Worm (Caenorhabditis elegans) whole organism, L4/young adult: Measurements from ENCODE around the gene M7.8.

Experiments
- W03F9.2 ChIP-seq: fragments of 150-350 bp; optimal IDR thresholded peaks from 2 replicates; lab custom pipeline; 2014; ENCODE audit warnings: missing biosample characterization, missing genetic modification characterization
- dao-5 ChIP-seq: sonication (generic microtip); optimal IDR thresholded peaks from 2 replicates; lab custom pipeline; 2016; ENCODE audit warnings: missing genotype, missing genetic modification characterization, moderate library complexity, missing compliant biosample characterization
- him-1 ChIP-seq: sonication (generic microtip); optimal IDR thresholded peaks from 2 replicates; lab custom pipeline; 2016; ENCODE audit warnings: missing genotype, missing genetic modification reagents, missing genetic modification characterization, missing compliant biosample characterization

M7.8 gene

ce11 chrIV:11094974-11095373, at the start of gene M7.8:
Gene M7.8, minus strand, starts transcription at chrIV:11095085.
- TF ChIP-seq him-1 (tag; lab: Kevin White, UChicago) (no peak), dao-5 (tag; lab: Kevin White, UChicago) (no peak), W03F9.2 (tag; lab: Kevin White, UChicago) (no peak)

DNA sequence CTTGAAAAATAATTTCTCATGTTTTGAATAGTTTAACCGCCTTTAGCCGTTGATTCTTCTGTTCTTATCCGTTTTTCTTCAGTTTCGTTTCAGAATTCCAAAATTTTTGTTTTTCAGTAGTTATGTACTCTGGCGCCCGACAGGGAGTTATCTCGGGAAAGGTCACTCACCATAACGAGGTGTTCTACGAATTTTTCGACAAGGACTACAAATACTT, 48.3 kb upstream of the M7.8 start, which contains the start of gene F01G4.4:
Gene F01G4.4 (plus strand): TSS at position 118 of the 217 bp plus-strand sequence.
- TF ChIP-seq W03F9.2 (tag; lab: Kevin White, UChicago) (no peak), him-1 (tag; lab: Kevin White, UChicago) (no peak)

- TF ChIP-seq him-1 (tag; lab: Kevin White, UChicago) (no peak), dao-5 (tag; lab: Kevin White, UChicago) (no peak), W03F9.2 (tag; lab: Kevin White, UChicago) (peak; percentile 14)
Observed at ce11 chrIV:11142314-11143227, 47.7 kb upstream of the M7.8 start, which contains the start of gene skih-2. Gene skih-2, minus strand, starts transcription at chrIV:11142364.

DNA sequence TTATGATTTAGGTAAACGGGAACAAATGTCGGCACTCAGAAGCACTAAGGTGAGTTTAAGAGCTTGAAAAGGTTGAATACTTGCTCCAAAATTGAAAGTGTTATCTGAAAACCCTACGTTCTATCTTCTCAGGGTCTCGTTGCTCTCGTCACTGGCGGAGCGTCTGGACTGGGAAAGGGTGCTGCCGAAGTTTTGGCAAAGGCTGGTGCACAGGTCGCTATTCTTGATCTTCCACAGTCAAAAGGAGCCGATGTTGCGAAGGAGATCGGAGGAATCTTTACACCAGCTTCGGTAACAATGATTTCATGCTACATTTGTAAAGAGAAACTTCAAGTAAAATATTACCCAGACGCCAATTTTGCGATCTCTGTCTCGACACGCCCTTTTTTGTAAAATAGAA, 36.4 kb upstream of the M7.8 start, which contains the start of gene ard-1:
Gene ard-1 (plus strand): TSS at position 12 of the 400 bp plus-strand sequence.
- TF ChIP-seq dao-5 (tag; lab: Kevin White, UChicago) = no peak

- no peak for TF ChIP-seq him-1 (tag; lab: Kevin White, UChicago)
- no peak for TF ChIP-seq W03F9.2 (tag; lab: Kevin White, UChicago)
- TF ChIP-seq dao-5 (tag; lab: Kevin White, UChicago) = no peak
Observed at ce11 chrIV:11130774-11131173, 35.9 kb upstream of the M7.8 start.

- TF ChIP-seq W03F9.2 (tag; lab: Kevin White, UChicago) = no peak
- no peak for TF ChIP-seq dao-5 (tag; lab: Kevin White, UChicago)
- no peak for TF ChIP-seq him-1 (tag; lab: Kevin White, UChicago)
Observed at ce11 chrIV:11126028-11126427, 31.1 kb upstream of the M7.8 start.

ce11 chrIV:11126004-11126027, 30.9 kb upstream of the M7.8 start, which contains the start of gene swsn-4:
Gene swsn-4, plus strand, starts transcription at chrIV:11126024.
- TF ChIP-seq dao-5 (tag; lab: Kevin White, UChicago) (no peak), him-1 (tag; lab: Kevin White, UChicago) (no peak), W03F9.2 (tag; lab: Kevin White, UChicago) (no peak)

DNA sequence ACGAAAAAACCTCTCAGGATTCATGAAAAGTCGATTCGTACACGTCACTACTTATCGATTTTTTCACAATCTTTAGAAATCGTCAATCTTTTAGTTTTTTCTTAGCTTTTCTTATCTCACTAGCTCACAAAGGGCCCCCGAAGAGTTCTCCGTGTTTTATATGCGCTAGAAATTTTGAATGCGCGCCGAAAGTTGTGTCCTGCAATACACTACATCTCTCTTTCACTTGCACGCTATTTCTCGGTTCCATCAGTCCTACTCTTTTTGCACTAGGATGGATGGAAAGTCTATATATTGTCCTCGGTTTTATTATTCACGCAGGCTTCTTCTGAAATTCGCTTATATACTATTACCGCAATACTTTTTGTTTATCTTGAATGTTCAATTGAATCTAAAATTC, 30.7 kb upstream of the M7.8 start:
- no peak for TF ChIP-seq W03F9.2 (tag; lab: Kevin White, UChicago)
- TF ChIP-seq him-1 (tag; lab: Kevin White, UChicago) = no peak
- TF ChIP-seq dao-5 (tag; lab: Kevin White, UChicago) = no peak

ce11 chrIV:11125200-11125599, 30.3 kb upstream of the M7.8 start:
- no peak for TF ChIP-seq W03F9.2 (tag; lab: Kevin White, UChicago)
- TF ChIP-seq dao-5 (tag; lab: Kevin White, UChicago) = no peak
- TF ChIP-seq him-1 (tag; lab: Kevin White, UChicago) = no peak

DNA sequence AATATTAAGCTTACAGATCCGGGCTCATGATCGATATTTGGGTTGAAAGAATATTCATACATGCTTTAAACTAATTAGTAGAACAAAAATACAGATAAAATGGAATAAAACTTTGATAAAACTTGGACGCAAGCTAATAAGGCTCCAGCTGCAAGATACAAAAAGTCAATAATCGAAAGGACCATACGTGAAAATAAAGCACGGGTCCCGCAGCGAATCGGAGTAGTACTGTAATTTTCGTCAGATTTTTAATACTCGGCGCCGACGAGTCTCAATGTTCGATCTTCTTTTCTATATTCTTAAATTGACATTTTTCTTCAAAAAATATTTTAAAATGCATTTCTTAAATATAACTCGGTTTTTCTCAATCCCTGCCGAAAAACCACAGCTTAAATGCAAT, 29.8 kb upstream of the M7.8 start, which contains the start of gene spo-11:
Gene spo-11 (minus strand): TSS at position 189 of the 400 bp plus-strand sequence.
- TF ChIP-seq dao-5 (tag; lab: Kevin White, UChicago) (no peak), W03F9.2 (tag; lab: Kevin White, UChicago) (no peak), him-1 (tag; lab: Kevin White, UChicago) (no peak)

ce11 chrIV:11119972-11120562, 25.2 kb upstream of the M7.8 start:
- TF ChIP-seq him-1 (tag; lab: Kevin White, UChicago) (no peak), dao-5 (tag; lab: Kevin White, UChicago) (no peak), W03F9.2 (tag; lab: Kevin White, UChicago) (no peak)

DNA sequence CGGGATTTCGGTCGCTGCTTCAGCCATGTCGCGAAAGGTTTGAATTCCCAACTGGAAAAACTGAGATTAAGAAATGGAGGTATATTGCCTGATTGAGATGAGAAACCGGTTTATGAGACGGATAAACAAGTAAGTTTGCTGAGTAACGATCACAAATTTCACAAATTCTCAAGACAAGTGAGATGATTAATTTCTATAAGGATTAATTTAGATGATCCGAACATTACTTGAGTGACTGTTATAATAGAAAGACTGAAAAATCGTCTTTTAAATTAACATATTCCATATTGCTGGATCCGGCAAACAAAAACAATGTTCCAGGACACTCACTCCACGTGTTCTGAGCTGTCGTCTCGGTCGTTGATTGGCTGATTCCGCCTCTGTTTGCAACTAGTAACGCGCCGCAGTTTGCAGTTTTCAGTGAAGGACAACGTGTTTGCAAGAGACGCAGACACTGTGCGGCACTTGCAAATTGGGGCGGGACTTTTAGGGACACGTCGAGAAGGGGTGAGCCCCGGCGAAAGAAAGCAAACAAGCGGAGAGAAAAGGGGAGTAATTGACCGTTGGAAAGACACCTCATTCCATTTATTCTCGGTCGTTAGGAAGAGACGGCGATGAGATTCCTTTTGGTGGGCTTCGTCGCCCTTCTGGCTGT, 24.1 kb upstream of the M7.8 start, which contains the start of the genes imp-2 and enpl-1:
Gene imp-2 (minus strand): TSS at position 51 of the 655 bp plus-strand sequence.
Gene enpl-1 (plus strand): TSS at position 462 of the 655 bp plus-strand sequence.
- no peak for TF ChIP-seq dao-5 (tag; lab: Kevin White, UChicago)
- peak; percentile 45 for TF ChIP-seq W03F9.2 (tag; lab: Kevin White, UChicago)
- no peak for TF ChIP-seq him-1 (tag; lab: Kevin White, UChicago)

DNA sequence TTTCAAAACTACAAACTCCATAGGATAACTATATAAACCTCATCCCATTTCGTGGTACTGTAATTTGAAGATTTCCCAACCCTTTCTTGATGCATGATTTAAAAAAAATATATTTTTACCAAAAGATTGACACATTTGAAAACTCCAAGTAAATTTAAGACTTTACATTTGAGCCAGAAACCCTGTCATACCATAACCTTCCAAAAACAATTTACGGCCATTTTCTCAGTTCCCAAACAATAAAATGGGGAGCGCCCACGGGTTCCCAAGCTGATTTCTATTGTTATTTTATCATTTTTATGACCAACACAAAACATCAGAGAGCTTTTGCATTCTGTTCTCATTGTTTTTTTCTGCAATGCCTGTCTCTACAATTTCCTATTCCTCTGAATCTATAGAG, 17.8 kb upstream of the M7.8 start, which contains the start of gene clc-9:
Gene clc-9 (plus strand): TSS at position 301 of the 400 bp plus-strand sequence.
- TF ChIP-seq W03F9.2 (tag; lab: Kevin White, UChicago) = no peak
- TF ChIP-seq him-1 (tag; lab: Kevin White, UChicago) = no peak
- TF ChIP-seq dao-5 (tag; lab: Kevin White, UChicago) = no peak
